Worm (Caenorhabditis elegans): Measurements from ENCODE around the gene tsn-1.

DNA sequence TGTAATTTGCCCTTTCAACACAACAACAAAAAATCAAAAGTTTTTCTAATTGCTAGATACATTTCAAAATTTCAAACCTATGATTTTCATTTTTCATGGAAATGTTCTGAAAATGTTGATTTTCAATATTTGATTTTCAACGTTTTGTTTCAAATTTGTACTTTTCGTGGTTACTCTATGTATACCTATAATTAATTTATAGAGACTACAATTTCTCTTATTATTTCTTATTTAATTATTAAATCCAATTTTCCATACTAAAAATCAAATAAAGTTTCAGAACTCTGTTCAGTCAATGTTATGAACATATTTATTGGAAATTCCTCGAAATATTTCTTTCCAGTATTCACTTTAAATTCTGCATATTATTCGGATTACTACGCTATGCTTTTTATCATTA, 19.7 kb upstream of the tsn-1 start, which contains the start of gene sre-39:
- no peak for TF ChIP-seq nhr-77 (tag; optimal IDR thresholded peaks at IDR 0.05)
- TF ChIP-seq ztf-4 (tag; optimal IDR thresholded peaks at IDR 0.05), result no peak
- no peak for TF ChIP-seq lsy-2 (tag; optimal IDR thresholded peaks at IDR 0.05)
- TF ChIP-seq skn-1 (tag; optimal IDR thresholded peaks at IDR 0.05), result no peak
- TF ChIP-seq dmd-4 (tag; optimal IDR thresholded peaks at IDR 0.05), result no peak
- no peak for TF ChIP-seq nhr-237 (tag; optimal IDR thresholded peaks at IDR 0.05)
- TF ChIP-seq snpc-4 (tag; optimal IDR thresholded peaks at IDR 0.05), result no peak
- no peak for TF ChIP-seq blmp-1 (tag; optimal IDR thresholded peaks at IDR 0.05; ENCODE audit: insufficient read depth)
- TF ChIP-seq egl-27 (tag; optimal IDR thresholded peaks at IDR 0.05), result no peak
- TF ChIP-seq mdl-1 (tag; optimal IDR thresholded peaks at IDR 0.05), result no peak
- no peak for TF ChIP-seq mab-5 (tag; optimal IDR thresholded peaks at IDR 0.05)
- no peak for TF ChIP-seq lin-13 (GFP tag; optimal IDR thresholded peaks at IDR 0.05)

Data from whole organism, L2 larva.